Fruit fly (Drosophila melanogaster) Kc167 (cell line): Measurements from ENCODE around the gene CG12009.

ENCODE experiments used
- h ChIP-seq: fragments of >200 bp; optimal IDR thresholded peaks from 3 replicates; lab custom pipeline; 2018; ENCODE audit warnings: missing external identifiers
- insv ChIP-seq: fragments of >200 bp; optimal IDR thresholded peaks from 3 replicates; lab custom pipeline; 2018; ENCODE audit warnings: missing external identifiers
- ttk ChIP-seq: sonication (Bioruptor generic); optimal IDR thresholded peaks from 2 replicates; lab custom pipeline; 2017; ENCODE audit warnings: missing external identifiers

- TF ChIP-seq h (lab: Kevin White, UChicago) (no peak), insv (lab: Kevin White, UChicago) (no peak), ttk (lab: Kevin White, UChicago) (no peak)
These were observed 38.4 kb upstream of the CG12009 start for dm6 chr3L:3252884-3253283.
